Fruit fly (Drosophila melanogaster) whole organism, embryonic: ENCODE results near the gene CG16972.

Experiments used
- Atf6 ChIP-seq: fragments of 200-800 bp; sonication (Bioruptor generic); IDR thresholded peaks from 2 replicates; pipeline ENCODE4 v1.3.6; 2022; ENCODE audit warnings: missing biosample characterization, missing genetic modification characterization
- BEAF-32 ChIP-seq: fragments of 200-800 bp; sonication (Bioruptor generic); optimal IDR thresholded peaks from 3 replicates; lab custom pipeline; 2017; ENCODE audit warnings: missing biosample characterization, missing genetic modification characterization, mild to moderate bottlenecking, moderate library complexity, missing genetic modification reagents
- CG1024 ChIP-seq: fragments of 200-800 bp; sonication (Bioruptor generic); IDR thresholded peaks from 2 replicates; pipeline ENCODE4 v1.3.6; 2022; ENCODE audit warnings: missing biosample characterization, missing genetic modification characterization
- CG10366 ChIP-seq: fragments of 200-800 bp; sonication (Bioruptor generic); IDR thresholded peaks from 2 replicates; pipeline ENCODE4 v1.3.6; 2022; ENCODE audit warnings: missing biosample characterization, missing genetic modification characterization
- CG10959 ChIP-seq: fragments of 200-800 bp; sonication (Bioruptor generic); IDR thresholded peaks from 2 replicates; pipeline ENCODE4 v1.3.6; 2022; ENCODE audit warnings: missing biosample characterization, missing genetic modification characterization
- CG11456 ChIP-seq: fragments of 200-800 bp; sonication (Bioruptor generic); IDR thresholded peaks from 3 replicates; pipeline ENCODE4 v1.3.6; 2022; ENCODE audit warnings: missing biosample characterization, missing genetic modification characterization
- CG12659 ChIP-seq: fragments of 200-800 bp; sonication (Bioruptor generic); optimal IDR thresholded peaks from 3 replicates; lab custom pipeline; 2017; ENCODE audit warnings: mild to moderate bottlenecking, missing biosample characterization, missing genetic modification reagents, missing genetic modification characterization
- CG1529 ChIP-seq: fragments of 200-800 bp; sonication (Bioruptor generic); optimal IDR thresholded peaks from 3 replicates; lab custom pipeline; 2018; ENCODE audit warnings: missing biosample characterization, missing genetic modification characterization
- CG15696 ChIP-seq: fragments of 200-800 bp; sonication (Bioruptor generic); optimal IDR thresholded peaks from 2 replicates; lab custom pipeline; 2019; ENCODE audit warnings: missing biosample characterization, mild to moderate bottlenecking, missing genetic modification characterization, moderate library complexity
- CG1603 ChIP-seq: fragments of 200-800 bp; sonication (Bioruptor generic); optimal IDR thresholded peaks from 2 replicates; lab custom pipeline; 2019; ENCODE audit warnings: missing biosample characterization, mild to moderate bottlenecking, missing genetic modification characterization, moderate library complexity
- CG17361 ChIP-seq: fragments of 200-800 bp; sonication (Bioruptor generic); IDR thresholded peaks from 3 replicates; pipeline ENCODE4 v1.3.6; 2022; ENCODE audit warnings: missing biosample characterization, missing genetic modification characterization
- CG17385 ChIP-seq: fragments of 200-800 bp; sonication (Bioruptor generic); optimal IDR thresholded peaks from 3 replicates; lab custom pipeline; 2018; ENCODE audit warnings: missing biosample characterization, mild to moderate bottlenecking, missing genetic modification characterization
- CG18476 ChIP-seq: fragments of 200-800 bp; sonication (Bioruptor generic); optimal IDR thresholded peaks from 2 replicates; lab custom pipeline; 2016; ENCODE audit warnings: missing biosample characterization, mild to moderate bottlenecking, missing genetic modification characterization
- CG2120 ChIP-seq: fragments of 200-800 bp; sonication (Bioruptor generic); optimal IDR thresholded peaks from 3 replicates; lab custom pipeline; 2016; ENCODE audit warnings: missing biosample characterization, missing genetic modification characterization
- CG3065 ChIP-seq: fragments of 200-800 bp; sonication (Bioruptor generic); optimal IDR thresholded peaks from 2 replicates; lab custom pipeline; 2016; ENCODE audit warnings: missing biosample characterization, missing genetic modification characterization
- CG42726 ChIP-seq: fragments of 200-800 bp; sonication (Bioruptor generic); IDR thresholded peaks from 2 replicates; pipeline ENCODE4 v1.3.6; 2022; ENCODE audit warnings: missing biosample characterization, missing genetic modification characterization; ENCODE audit not compliant: partially characterized antibody
- CG6175 ChIP-seq: fragments of 200-800 bp; sonication (Bioruptor generic); IDR thresholded peaks from 3 replicates; pipeline ENCODE4 v1.3.6; 2022; ENCODE audit warnings: missing biosample characterization, missing genetic modification characterization
- CG6254 ChIP-seq: fragments of 200-800 bp; sonication (Bioruptor generic); optimal IDR thresholded peaks from 3 replicates; lab custom pipeline; 2017; ENCODE audit warnings: mild to moderate bottlenecking, missing biosample characterization, missing genetic modification reagents, missing genetic modification characterization
- CG7357 ChIP-seq: fragments of 200-800 bp; sonication (Bioruptor generic); IDR thresholded peaks from 3 replicates; pipeline ENCODE4 v1.3.6; 2022; ENCODE audit warnings: missing biosample characterization, missing genetic modification characterization
- CG7556 ChIP-seq: fragments of 200-800 bp; sonication (Bioruptor generic); optimal IDR thresholded peaks from 2 replicates; lab custom pipeline; 2017; ENCODE audit warnings: missing biosample characterization, mild to moderate bottlenecking, missing genetic modification characterization
- CG7928 ChIP-seq: fragments of 200-800 bp; sonication (Bioruptor generic); optimal IDR thresholded peaks from 2 replicates; lab custom pipeline; 2017; ENCODE audit warnings: missing biosample characterization, mild to moderate bottlenecking, missing genetic modification characterization
- Dfd ChIP-seq, 2 experiments: fragments of >200 bp; optimal IDR thresholded peaks; 2 replicates each; lab custom pipeline; 2017; ENCODE audit warnings: missing biosample characterization in 2 of 2, missing genetic modification characterization in 2 of 2
- Dref ChIP-seq: fragments of 200-800 bp; sonication (Bioruptor generic); IDR thresholded peaks from 2 replicates; pipeline ENCODE4 v1.3.6; 2022; ENCODE audit warnings: missing biosample characterization, missing genetic modification characterization
- Ets65A ChIP-seq: fragments of 200-800 bp; sonication (Bioruptor generic); peaks from one replicate; lab custom pipeline; 2016; ENCODE audit warnings: missing biosample characterization, missing genetic modification characterization
- Fer1 ChIP-seq: fragments of 200-800 bp; sonication (Bioruptor generic); optimal IDR thresholded peaks from 2 replicates; lab custom pipeline; 2017; ENCODE audit warnings: missing biosample characterization, mild to moderate bottlenecking, missing genetic modification characterization
- Gug ChIP-seq: fragments of 200-800 bp; sonication (Bioruptor generic); IDR thresholded peaks from 4 replicates; pipeline ENCODE4 v1.3.6; 2022; ENCODE audit warnings: missing biosample characterization, missing genetic modification characterization
- HLH3B ChIP-seq: fragments of 200-800 bp; sonication (Bioruptor generic); IDR thresholded peaks from 2 replicates; pipeline ENCODE4 v1.3.6; 2022; ENCODE audit warnings: missing biosample characterization, missing genetic modification characterization
- HLHmδ ChIP-seq: fragments of 200-800 bp; sonication (Bioruptor generic); optimal IDR thresholded peaks from 2 replicates; lab custom pipeline; 2018; ENCODE audit warnings: missing biosample characterization, mild to moderate bottlenecking, missing genetic modification characterization, moderate library complexity
- Hmr ChIP-seq: fragments of 200-800 bp; sonication (Bioruptor generic); optimal IDR thresholded peaks from 3 replicates; lab custom pipeline; 2017; ENCODE audit warnings: mild to moderate bottlenecking, missing biosample characterization, missing genetic modification reagents, missing genetic modification characterization
- Hr39 ChIP-seq: fragments of >200 bp; optimal IDR thresholded peaks from 2 replicates; lab custom pipeline; 2017
- MTF-1 ChIP-seq: fragments of 200-800 bp; sonication (Bioruptor generic); optimal IDR thresholded peaks from 2 replicates; lab custom pipeline; 2018; ENCODE audit warnings: missing biosample characterization, mild to moderate bottlenecking, missing genetic modification characterization, borderline replicate concordance
- Oaz ChIP-seq: fragments of 200-800 bp; sonication (Bioruptor generic); IDR thresholded peaks from 2 replicates; pipeline ENCODE4 v1.3.6; 2022; ENCODE audit warnings: missing biosample characterization, missing genetic modification characterization
- Sin3A ChIP-seq: fragments of >200 bp; optimal IDR thresholded peaks from 2 replicates; lab custom pipeline; 2018
- Six4 ChIP-seq: fragments of 200-800 bp; sonication (Bioruptor generic); optimal IDR thresholded peaks from 2 replicates; lab custom pipeline; 2016; ENCODE audit warnings: missing biosample characterization, missing genetic modification characterization
- Tbp ChIP-seq: fragments of >200 bp; optimal IDR thresholded peaks from 2 replicates; lab custom pipeline; 2018; ENCODE audit warnings: missing biosample characterization, missing genetic modification characterization
- bab2 ChIP-seq: fragments of 200-800 bp; sonication (Bioruptor generic); optimal IDR thresholded peaks from 2 replicates; lab custom pipeline; 2016; ENCODE audit warnings: missing biosample characterization, missing genetic modification characterization
- cg ChIP-seq: fragments of 200-800 bp; sonication (Bioruptor generic); optimal IDR thresholded peaks from 3 replicates; lab custom pipeline; 2019; ENCODE audit warnings: missing biosample characterization, mild to moderate bottlenecking, missing genetic modification characterization, moderate library complexity
- cwo ChIP-seq: fragments of 200-800 bp; sonication (Bioruptor generic); optimal IDR thresholded peaks from 3 replicates; lab custom pipeline; 2017; ENCODE audit warnings: missing biosample characterization, missing genetic modification characterization, mild to moderate bottlenecking, moderate library complexity, missing genetic modification reagents
- dati ChIP-seq: fragments of 200-800 bp; sonication (Bioruptor generic); IDR thresholded peaks from 2 replicates; pipeline ENCODE4 v1.3.6; 2022; ENCODE audit warnings: missing biosample characterization, missing genetic modification characterization
- dimm ChIP-seq: fragments of 200-800 bp; sonication (Bioruptor generic); IDR thresholded peaks from 2 replicates; pipeline ENCODE4 v1.3.6; 2022; ENCODE audit warnings: missing biosample characterization, missing genetic modification characterization
- dysf ChIP-seq: fragments of 200-800 bp; sonication (Bioruptor generic); IDR thresholded peaks from 3 replicates; pipeline ENCODE4 v1.3.6; 2022; ENCODE audit warnings: missing biosample characterization, missing genetic modification characterization
- esg ChIP-seq: fragments of 200-800 bp; sonication (Bioruptor generic); conservative IDR thresholded peaks from 2 replicates; pipeline ENCODE4 v1.3.6; 2022; ENCODE audit warnings: missing biosample characterization, missing genetic modification characterization
- exex ChIP-seq: fragments of 200-800 bp; sonication (Bioruptor generic); optimal IDR thresholded peaks from 4 replicates; lab custom pipeline; 2018; ENCODE audit warnings: missing biosample characterization, mild to moderate bottlenecking, missing genetic modification characterization, moderate library complexity
- fd64A ChIP-seq: fragments of 200-800 bp; sonication (Bioruptor generic); optimal IDR thresholded peaks from 3 replicates; lab custom pipeline; 2018; ENCODE audit warnings: missing biosample characterization, mild to moderate bottlenecking, missing genetic modification characterization
- fd96Cb ChIP-seq: fragments of 200-800 bp; sonication (Bioruptor generic); optimal IDR thresholded peaks from 2 replicates; lab custom pipeline; 2018; ENCODE audit warnings: missing biosample characterization, mild to moderate bottlenecking, missing genetic modification characterization, moderate library complexity
- fru ChIP-seq: fragments of >200 bp; optimal IDR thresholded peaks from 2 replicates; lab custom pipeline; 2017
- fu2 ChIP-seq: fragments of 200-800 bp; sonication (Bioruptor generic); optimal IDR thresholded peaks from 2 replicates; lab custom pipeline; 2016; ENCODE audit warnings: missing biosample characterization, missing genetic modification characterization
- ken ChIP-seq: fragments of 200-800 bp; sonication (Bioruptor generic); IDR thresholded peaks from 3 replicates; pipeline ENCODE4 v1.3.6; 2022; ENCODE audit warnings: missing biosample characterization, missing genetic modification characterization
- lilli ChIP-seq: fragments of 200-800 bp; sonication (Bioruptor generic); optimal IDR thresholded peaks from 3 replicates; lab custom pipeline; 2016; ENCODE audit warnings: missing biosample characterization, missing genetic modification characterization
- mirr ChIP-seq: fragments of 200-800 bp; sonication (Bioruptor generic); optimal IDR thresholded peaks from 3 replicates; lab custom pipeline; 2018; ENCODE audit warnings: missing biosample characterization, mild to moderate bottlenecking, missing genetic modification characterization
- otp ChIP-seq: fragments of 200-800 bp; sonication (Bioruptor generic); IDR thresholded peaks from 3 replicates; pipeline ENCODE4, ENCODE4 v1.3.6; 2022; ENCODE audit warnings: missing biosample characterization, missing genetic modification characterization
- phol ChIP-seq: fragments of 200-800 bp; sonication (Bioruptor generic); optimal IDR thresholded peaks from 3 replicates; lab custom pipeline; 2018; ENCODE audit warnings: missing biosample characterization, mild to moderate bottlenecking, missing genetic modification characterization, moderate library complexity
- repo ChIP-seq: fragments of 200-800 bp; sonication (Bioruptor generic); optimal IDR thresholded peaks from 2 replicates; lab custom pipeline; 2016; ENCODE audit warnings: missing biosample characterization, missing genetic modification characterization

Gene CG16972

dm6 chr2L:13206077-13206668 lies 3.1 kb upstream of the CG16972 start (continued):
- TF ChIP-seq CG7556 (GFP tag; lab: Kevin White, UChicago) (no peak), HLH3B (no peak), fu2 (no peak), CG1024 (GFP tag; lab: Robert Waterston, UW) (no peak), Tbp (GFP tag; lab: Kevin White, UChicago) (no peak), BEAF-32 (GFP tag; lab: Kevin White, UChicago) (no peak), lilli (peak; percentile 18), CG17361 (GFP tag; lab: Robert Waterston, UW) (no peak), Oaz (GFP tag; lab: Robert Waterston, UW) (no peak), Gug (no peak), MTF-1 (GFP tag; lab: Kevin White, UChicago) (no peak), CG7357 (no peak), Atf6 (GFP tag; lab: Robert Waterston, UW) (0 out of 2 replicates have a peak, but pooled peaks have one; percentile 22), fd96Cb (tag; lab: Kevin White, UChicago) (no peak), esg (GFP tag; lab: Robert Waterston, UW) (no peak), cwo (GFP tag; lab: Kevin White, UChicago) (peak; percentile 93), CG12659 (GFP tag; lab: Kevin White, UChicago) (no peak), CG10366 (GFP tag; lab: Robert Waterston, UW) (no peak), ken (GFP tag; lab: Robert Waterston, UW) (no peak), cg (no peak), CG1603 (tag; lab: Kevin White, UChicago) (no peak), dimm (GFP tag; lab: Robert Waterston, UW) (no peak), CG7928 (GFP tag; lab: Kevin White, UChicago) (no peak), dysf (GFP tag; lab: Robert Waterston, UW) (no peak), mirr (GFP tag; lab: Kevin White, UChicago) (peak; percentile 23), dati (GFP tag; lab: Robert Waterston, UW) (no peak), CG1529 (GFP tag; lab: Kevin White, UChicago) (no peak), CG42726 (GFP tag; lab: Robert Waterston, UW) (no peak), otp (no peak), exex (tag; lab: Kevin White, UChicago) (peak; percentile 55), CG15696 (tag; lab: Kevin White, UChicago) (no peak), Fer1 (GFP tag; lab: Kevin White, UChicago) (peak; percentile 31), fd64A (no peak), phol (tag; lab: Kevin White, UChicago) (no peak), CG18476 (GFP tag; lab: Kevin White, UChicago) (no peak), CG6254 (GFP tag; lab: Kevin White, UChicago) (no peak), Hmr (GFP tag; lab: Kevin White, UChicago) (peak; percentile 23), CG6175 (no peak), Dref (GFP tag; lab: Robert Waterston, UW) (no peak), CG11456 (GFP tag; lab: Robert Waterston, UW) (no peak), Ets65A (GFP tag; lab: Kevin White, UChicago) (no peak), Hr39 (no peak), CG3065 (GFP tag; lab: Kevin White, UChicago) (no peak), Sin3A (lab: Kevin White, UChicago) (no peak), fru (lab: Kevin White, UChicago) (no peak), repo (GFP tag; lab: Kevin White, UChicago) (no peak), Six4 (GFP tag; lab: Kevin White, UChicago) (no peak), CG2120 (GFP tag; lab: Kevin White, UChicago) (no peak), CG17385 (no peak), bab2 (GFP tag; lab: Kevin White, UChicago) (no peak), HLHmδ (no peak), Dfd (GFP tag; optimal IDR thresholded peaks at IDR 0.05; lab: Kevin White, UChicago) (no peak), CG10959 (GFP tag; lab: Robert Waterston, UW) (no peak)
